Fruit fly (Drosophila melanogaster): ENCODE results near the gene r2d2.

Gene r2d2

DNA sequence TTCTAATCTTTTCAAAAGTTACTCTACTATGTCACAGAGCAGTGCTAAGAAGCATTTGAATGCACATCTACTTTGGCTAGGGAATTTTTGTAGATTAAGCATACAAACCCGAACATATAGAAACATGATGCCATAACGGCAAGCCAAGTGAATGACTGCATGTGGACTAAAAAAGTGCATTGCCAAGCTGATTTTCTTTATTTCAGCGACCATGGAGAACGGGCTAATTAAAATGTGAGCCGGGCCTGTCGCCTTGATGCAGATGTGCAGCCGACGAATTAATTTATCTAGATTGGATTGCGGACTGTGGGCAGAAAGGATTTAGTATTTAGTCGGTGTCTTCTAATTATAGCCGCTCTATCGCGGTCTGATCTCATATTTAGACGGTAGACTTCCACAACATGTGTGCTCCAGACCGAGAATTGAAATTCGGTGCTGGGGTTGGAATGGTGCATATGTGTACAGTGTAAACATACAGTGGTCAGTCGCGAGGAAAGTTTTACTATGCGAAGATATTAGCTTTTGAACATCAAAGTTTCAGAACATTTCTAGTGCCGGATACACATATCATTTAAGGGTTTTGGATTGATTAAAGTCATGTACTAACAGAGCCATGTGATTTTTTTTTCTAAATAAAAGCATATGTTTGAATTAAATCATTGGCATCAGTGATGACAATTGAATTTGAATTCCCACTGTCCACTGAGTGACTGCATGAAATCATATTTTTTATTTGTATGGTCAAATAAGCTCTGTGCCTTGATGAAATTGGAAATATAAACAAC lies 12.8 kb downstream of the r2d2 start:
- TF ChIP-seq fru (GFP tag; optimal IDR thresholded peaks at IDR 0.05) (peak; percentile 0), Dfd (GFP tag; optimal IDR thresholded peaks at IDR 0.05) (no peak)

DNA sequence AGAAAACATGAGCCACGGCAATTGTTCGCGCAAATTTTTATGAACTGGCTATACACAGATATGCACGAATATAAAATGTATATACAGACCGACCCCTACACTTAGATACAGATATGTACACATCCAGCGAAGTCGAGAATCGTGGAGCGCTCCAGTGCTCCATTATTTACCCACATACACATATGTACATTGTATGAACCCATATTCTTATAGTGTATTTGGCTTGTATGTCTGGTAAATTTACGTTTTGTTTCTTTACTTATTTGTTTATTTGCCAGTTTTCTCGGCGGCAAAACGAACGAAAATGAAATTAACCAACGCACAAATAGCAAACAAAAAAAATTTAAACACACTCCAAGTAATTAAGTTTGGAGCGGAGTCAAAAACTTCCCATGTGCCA lies 13.4 kb downstream of the r2d2 start:
- TF ChIP-seq CG9705 (GFP tag; optimal IDR thresholded peaks at IDR 0.05) (peak; percentile 47), Hr83 (GFP tag; optimal IDR thresholded peaks at IDR 0.05; ENCODE audit: poor library complexity, severe bottlenecking) (peak; percentile 88), h (GFP tag; optimal IDR thresholded peaks at IDR 0.05) (peak; percentile 65), Vsx2 (GFP tag; optimal IDR thresholded peaks at IDR 0.05; ENCODE audit: partially characterized antibody) (no peak), Myc (optimal IDR thresholded peaks at IDR 0.05) (no peak), OdsH (GFP tag; optimal IDR thresholded peaks at IDR 0.05) (peak; percentile 2), sv (GFP tag; optimal IDR thresholded peaks at IDR 0.05) (peak; percentile 6), sage (GFP tag; optimal IDR thresholded peaks at IDR 0.05) (peak; percentile 19), Dfd (GFP tag; optimal IDR thresholded peaks at IDR 0.05) (no peak), woc (GFP tag; optimal IDR thresholded peaks at IDR 0.05) (no peak), rgr (GFP tag; optimal IDR thresholded peaks at IDR 0.05) (peak; percentile 20), GATAd (GFP tag; optimal IDR thresholded peaks at IDR 0.05) (no peak)

DNA sequence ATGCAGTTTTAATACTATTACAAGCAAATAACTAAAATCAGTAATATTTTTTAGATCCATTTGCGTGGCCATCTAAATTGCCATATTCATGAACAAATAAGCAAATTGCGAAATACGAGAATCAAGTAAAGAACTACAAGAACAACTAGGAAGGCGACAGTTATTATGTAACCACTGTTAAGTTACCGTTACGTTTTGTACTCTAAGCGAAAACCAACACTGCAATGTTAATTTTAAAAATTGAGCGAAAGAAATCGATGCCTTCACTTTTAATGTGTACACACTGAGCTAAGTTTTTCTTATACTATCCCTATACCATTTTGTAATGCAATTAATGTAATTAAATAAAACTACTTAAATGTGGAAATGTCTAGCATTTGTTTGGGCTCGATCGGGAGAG lies 20.5 kb downstream of the r2d2 start:
- TF ChIP-seq Hr78 (GFP tag; optimal IDR thresholded peaks at IDR 0.05) (no peak), psq (GFP tag; optimal IDR thresholded peaks at IDR 0.05) (no peak), Abd-B (GFP tag; optimal IDR thresholded peaks at IDR 0.05) (no peak), pan (optimal IDR thresholded peaks at IDR 0.05) (no peak), h (GFP tag; optimal IDR thresholded peaks at IDR 0.05) (no peak), rgr (GFP tag; optimal IDR thresholded peaks at IDR 0.05) (no peak), dsf (GFP tag; optimal IDR thresholded peaks at IDR 0.05; ENCODE audit: borderline replicate concordance) (no peak), Rel (GFP tag; optimal IDR thresholded peaks at IDR 0.05) (no peak), Rel (tag; optimal IDR thresholded peaks at IDR 0.05) (no peak), woc (GFP tag; optimal IDR thresholded peaks at IDR 0.05) (no peak), foxo (GFP tag; optimal IDR thresholded peaks at IDR 0.05) (no peak), sage (GFP tag; optimal IDR thresholded peaks at IDR 0.05) (no peak), sv (GFP tag; optimal IDR thresholded peaks at IDR 0.05) (no peak), brk (GFP tag; optimal IDR thresholded peaks at IDR 0.05) (no peak), br (GFP tag; optimal IDR thresholded peaks at IDR 0.05) (no peak), HLH106 (tag; optimal IDR thresholded peaks at IDR 0.05) (no peak), Hr83 (GFP tag; optimal IDR thresholded peaks at IDR 0.05; ENCODE audit: poor library complexity, severe bottlenecking) (no peak), Dfd (GFP tag; optimal IDR thresholded peaks at IDR 0.05) (no peak), fru (GFP tag; optimal IDR thresholded peaks at IDR 0.05) (no peak)

DNA sequence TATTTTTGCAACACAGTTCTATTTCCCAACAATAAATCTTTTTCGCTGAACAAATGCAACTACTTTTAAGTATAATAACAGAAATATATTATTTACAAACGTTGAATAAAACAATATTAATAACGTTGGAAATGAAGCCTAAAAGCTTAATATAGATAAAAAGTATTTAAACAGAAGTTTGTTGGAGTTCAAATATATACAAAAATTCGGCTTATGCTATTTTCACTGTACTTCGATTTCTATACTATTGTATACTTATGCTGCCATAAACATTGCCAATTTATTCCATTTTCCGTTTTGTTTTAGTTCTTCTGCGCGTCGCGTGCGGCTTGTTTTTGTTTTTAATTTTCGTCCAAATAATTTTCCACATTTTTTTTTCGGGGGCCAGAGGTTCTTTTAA lies 20.9 kb downstream of the r2d2 start, which contains the start of gene CG7115:
Gene CG7115 (plus strand): TSS at position 301 of the 400 bp plus-strand sequence.
- no peak for TF ChIP-seq woc (GFP tag; optimal IDR thresholded peaks at IDR 0.05)

DNA sequence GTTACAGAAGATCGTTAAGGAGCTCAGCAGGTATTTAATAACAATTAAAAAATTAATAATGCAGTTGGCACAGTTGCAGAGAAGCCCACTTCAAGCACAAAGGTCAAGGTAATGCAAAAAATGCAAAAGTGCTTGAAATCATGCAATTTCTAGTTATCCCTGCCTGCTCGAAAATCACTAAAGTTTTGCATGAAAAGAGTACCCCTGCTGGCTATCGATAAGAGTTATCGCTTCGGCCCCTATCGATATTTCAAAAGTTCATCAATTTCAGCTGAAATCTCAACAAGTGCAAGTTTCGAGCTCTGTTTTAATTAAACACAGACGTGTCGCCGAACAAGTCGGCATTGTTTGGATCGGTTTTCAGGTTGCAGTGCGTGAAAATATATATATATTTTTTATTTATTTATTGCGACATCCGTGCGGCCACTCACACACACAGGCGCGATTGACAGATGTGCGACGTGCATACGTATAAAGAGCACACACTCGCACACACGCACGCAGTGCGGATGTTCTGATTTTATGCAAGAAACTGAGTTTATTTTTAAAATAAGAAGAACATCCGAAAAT lies 21.4 kb downstream of the r2d2 start:
- no peak for TF ChIP-seq brk (GFP tag; optimal IDR thresholded peaks at IDR 0.05)
- no peak for TF ChIP-seq CrebA (GFP tag; optimal IDR thresholded peaks at IDR 0.05; ENCODE audit: borderline replicate concordance)
- no peak for TF ChIP-seq dsf (GFP tag; optimal IDR thresholded peaks at IDR 0.05; ENCODE audit: borderline replicate concordance)
- no peak for TF ChIP-seq Rel (GFP tag; optimal IDR thresholded peaks at IDR 0.05)
- TF ChIP-seq Rel (tag; optimal IDR thresholded peaks at IDR 0.05): peak; percentile 32
- peak; percentile 61 for TF ChIP-seq sage (GFP tag; optimal IDR thresholded peaks at IDR 0.05)
- peak; percentile 57 for TF ChIP-seq Hr83 (GFP tag; optimal IDR thresholded peaks at IDR 0.05; ENCODE audit: poor library complexity, severe bottlenecking)
- TF ChIP-seq GATAd (GFP tag; optimal IDR thresholded peaks at IDR 0.05): no peak
- peak in 1 of 2 experiments; percentile 71 for TF ChIP-seq foxo (GFP tag; optimal IDR thresholded peaks at IDR 0.05)
- TF ChIP-seq h (GFP tag; optimal IDR thresholded peaks at IDR 0.05): peak; percentile 71
- no peak for TF ChIP-seq pan (optimal IDR thresholded peaks at IDR 0.05)
- TF ChIP-seq br (GFP tag; optimal IDR thresholded peaks at IDR 0.05): peak; percentile 22
- peak; percentile 52 for TF ChIP-seq rgr (GFP tag; optimal IDR thresholded peaks at IDR 0.05)
- no peak for TF ChIP-seq N (GFP tag; optimal IDR thresholded peaks at IDR 0.05)
- TF ChIP-seq Dif (GFP tag; optimal IDR thresholded peaks at IDR 0.05; ENCODE audit: partially characterized antibody): peak; percentile 45
- TF ChIP-seq usp (GFP tag; optimal IDR thresholded peaks at IDR 0.05): no peak
- peak; percentile 22 for TF ChIP-seq psq (GFP tag; optimal IDR thresholded peaks at IDR 0.05)
- TF ChIP-seq Sp1 (GFP tag; optimal IDR thresholded peaks at IDR 0.05): peak; percentile 49
- no peak for TF ChIP-seq dmrt93B (GFP tag; optimal IDR thresholded peaks at IDR 0.05)
- TF ChIP-seq CG32264 (GFP tag; optimal IDR thresholded peaks at IDR 0.05): no peak
- peak; percentile 60 for TF ChIP-seq Hnf4 (GFP tag; optimal IDR thresholded peaks at IDR 0.05)
- TF ChIP-seq Myc (optimal IDR thresholded peaks at IDR 0.05): no peak
- no peak for TF ChIP-seq Jra (GFP tag; optimal IDR thresholded peaks at IDR 0.05)
- TF ChIP-seq jim (GFP tag; optimal IDR thresholded peaks at IDR 0.05): no peak
- no peak for TF ChIP-seq tai (GFP tag; optimal IDR thresholded peaks at IDR 0.05)
- no peak for TF ChIP-seq CG9705 (GFP tag; optimal IDR thresholded peaks at IDR 0.05)
- TF ChIP-seq ey (GFP tag; optimal IDR thresholded peaks at IDR 0.05): peak; percentile 52
- peak; percentile 41 for TF ChIP-seq HLH106 (tag; optimal IDR thresholded peaks at IDR 0.05)
- TF ChIP-seq fru (GFP tag; optimal IDR thresholded peaks at IDR 0.05): peak; percentile 51
- TF ChIP-seq dl (GFP tag; optimal IDR thresholded peaks at IDR 0.05; ENCODE audit: insufficient read depth in 1 of 2, partially characterized antibody in 2 of 2): no peak

Data from whole organism, wandering third instar larva.